Fruit fly (Drosophila melanogaster): ENCODE measurements around the gene CG7910.

Gene CG7910

dm6 chr3R:8105088-8105542, 18.1 kb downstream of the CG7910 start, which contains the start of gene puc (continued):
- no peak for TF ChIP-seq pho (GFP tag; optimal IDR thresholded peaks at IDR 0.05)
- TF ChIP-seq CG2202 (tag; optimal IDR thresholded peaks at IDR 0.05), result no peak
- no peak for TF ChIP-seq jigr1 (GFP tag; IDR thresholded peaks at IDR 0.05)
- no peak for TF ChIP-seq Dad (GFP tag; optimal IDR thresholded peaks at IDR 0.05)
- peak; percentile 12 for TF ChIP-seq CG9727 (GFP tag; optimal IDR thresholded peaks at IDR 0.05)
- TF ChIP-seq cato (GFP tag; optimal IDR thresholded peaks at IDR 0.05; ENCODE audit: borderline replicate concordance), result no peak
- peak; percentile 88 for TF ChIP-seq grn (GFP tag; optimal IDR thresholded peaks at IDR 0.05)
- TF ChIP-seq lov (optimal IDR thresholded peaks at IDR 0.05), result no peak
- no peak for TF ChIP-seq lov (GFP tag; IDR thresholded peaks at IDR 0.05)
- TF ChIP-seq Xrp1 (GFP tag; IDR thresholded peaks at IDR 0.05), result no peak
- TF ChIP-seq CG15696 (tag; optimal IDR thresholded peaks at IDR 0.05), result no peak
- no peak for TF ChIP-seq nerfin-1 (tag; optimal IDR thresholded peaks at IDR 0.05)
- TF ChIP-seq CG11398 (GFP tag; optimal IDR thresholded peaks at IDR 0.05), result peak; percentile 9
- TF ChIP-seq dmrt99B (tag; optimal IDR thresholded peaks at IDR 0.05), result peak; percentile 17
- TF ChIP-seq sug (tag; optimal IDR thresholded peaks at IDR 0.05), result peak; percentile 12
- TF ChIP-seq pnt (GFP tag; optimal IDR thresholded peaks at IDR 0.05), result no peak
- peak in 1 of 3 experiments; percentile 50 for TF ChIP-seq Stat92E (GFP tag; optimal IDR thresholded peaks at IDR 0.05)
- no peak for TF ChIP-seq Nf-YB (GFP tag; optimal IDR thresholded peaks at IDR 0.05)
- TF ChIP-seq sqz (GFP tag; optimal IDR thresholded peaks at IDR 0.05), result peak; percentile 8
- no peak for TF ChIP-seq fd64A (GFP tag; optimal IDR thresholded peaks at IDR 0.05)
- peak; percentile 45 for TF ChIP-seq phol (tag; optimal IDR thresholded peaks at IDR 0.05)
- TF ChIP-seq wor (GFP tag; IDR thresholded peaks at IDR 0.05), result no peak
- no peak for TF ChIP-seq rib (GFP tag; IDR thresholded peaks at IDR 0.05)
- no peak for TF ChIP-seq hkb (optimal IDR thresholded peaks at IDR 0.05)
- no peak for TF ChIP-seq hkb (GFP tag; IDR thresholded peaks at IDR 0.05)
- TF ChIP-seq CG2199 (GFP tag; IDR thresholded peaks at IDR 0.05), result no peak
- TF ChIP-seq CG7987 (GFP tag; optimal IDR thresholded peaks at IDR 0.05), result peak; percentile 72
- peak; percentile 49 for TF ChIP-seq HmgZ (tag; optimal IDR thresholded peaks at IDR 0.05)
- no peak for TF ChIP-seq vnd (GFP tag; IDR thresholded peaks at IDR 0.05; ENCODE audit: partially characterized antibody)
- no peak for TF ChIP-seq CG18011 (GFP tag; optimal IDR thresholded peaks at IDR 0.05)
- TF ChIP-seq CG18262 (tag; optimal IDR thresholded peaks at IDR 0.05), result peak; percentile 3
- no peak for TF ChIP-seq H15 (GFP tag; IDR thresholded peaks at IDR 0.05)
- no peak for TF ChIP-seq CG43689 (GFP tag; IDR thresholded peaks at IDR 0.05)
- no peak for TF ChIP-seq ATbp (GFP tag; optimal IDR thresholded peaks at IDR 0.05)
- no peak for TF ChIP-seq CG14050 (GFP tag; IDR thresholded peaks at IDR 0.05)
- no peak for TF ChIP-seq Lim3 (GFP tag; IDR thresholded peaks at IDR 0.05)
- no peak for TF ChIP-seq Antp (GFP tag; optimal IDR thresholded peaks at IDR 0.05)
- peak; percentile 20 for TF ChIP-seq CG4854 (GFP tag; optimal IDR thresholded peaks at IDR 0.05)
- no peak for TF ChIP-seq run (tag; optimal IDR thresholded peaks at IDR 0.05)
- peak; percentile 25 for TF ChIP-seq CG10147 (GFP tag; optimal IDR thresholded peaks at IDR 0.05)
- peak; percentile 5 for TF ChIP-seq BtbVII (GFP tag; optimal IDR thresholded peaks at IDR 0.05)
- TF ChIP-seq CG5180 (GFP tag; optimal IDR thresholded peaks at IDR 0.05), result peak; percentile 42
- TF ChIP-seq row (GFP tag; IDR thresholded peaks at IDR 0.05), result no peak
- no peak for TF ChIP-seq cg (GFP tag; optimal IDR thresholded peaks at IDR 0.05)
- no peak for TF ChIP-seq jing (GFP tag; optimal IDR thresholded peaks at IDR 0.05)
- no peak for TF ChIP-seq CG14965 (GFP tag; optimal IDR thresholded peaks at IDR 0.05; ENCODE audit: borderline replicate concordance)
- TF ChIP-seq C15 (GFP tag; IDR thresholded peaks at IDR 0.05), result no peak
- TF ChIP-seq Rx (GFP tag; IDR thresholded peaks at IDR 0.05), result no peak
- TF ChIP-seq CG33557 (GFP tag; optimal IDR thresholded peaks at IDR 0.05), result no peak
- TF ChIP-seq zen2 (GFP tag; IDR thresholded peaks at IDR 0.05; ENCODE audit: partially characterized antibody), result no peak
- TF ChIP-seq CG1233 (GFP tag; optimal IDR thresholded peaks at IDR 0.05), result no peak
- TF ChIP-seq br (optimal IDR thresholded peaks at IDR 0.05), result no peak
